Fruit fly (Drosophila melanogaster) whole organism, prepupa: ENCODE measurements around the gene Lst8.

Experiments
- Blimp-1 ChIP-seq: fragments of 200-800 bp; sonication (Bioruptor generic); optimal IDR thresholded peaks from 3 replicates; lab custom pipeline; 2017; ENCODE audit warnings: missing biosample characterization, missing genetic modification characterization, mild to moderate bottlenecking, moderate library complexity, missing genetic modification reagents
- CG10631 ChIP-seq: fragments of 200-800 bp; sonication (Bioruptor generic); optimal IDR thresholded peaks from 2 replicates; lab custom pipeline; 2016; ENCODE audit warnings: missing biosample characterization, missing genetic modification characterization
- CG11762 ChIP-seq: fragments of 200-800 bp; sonication (Bioruptor generic); optimal IDR thresholded peaks from 3 replicates; lab custom pipeline; 2016; ENCODE audit warnings: missing biosample characterization, missing genetic modification characterization; ENCODE audit not compliant: insufficient read depth
- CG6808 ChIP-seq: fragments of 200-800 bp; sonication (Bioruptor generic); optimal IDR thresholded peaks from 3 replicates; lab custom pipeline; 2017; ENCODE audit warnings: missing biosample characterization, missing genetic modification characterization, mild to moderate bottlenecking, moderate library complexity, missing genetic modification reagents
- CG9139 ChIP-seq: fragments of 200-800 bp; sonication (Bioruptor generic); optimal IDR thresholded peaks from 3 replicates; lab custom pipeline; 2017; ENCODE audit warnings: missing biosample characterization, mild to moderate bottlenecking, missing genetic modification characterization
- Eip93F ChIP-seq: fragments of 200-800 bp; sonication (Bioruptor generic); optimal IDR thresholded peaks from 2 replicates; lab custom pipeline; 2016; ENCODE audit warnings: missing biosample characterization, mild to moderate bottlenecking, missing genetic modification characterization
- Hr38 ChIP-seq: sonication (Bioruptor generic); optimal IDR thresholded peaks from 2 replicates; lab custom pipeline; 2016; ENCODE audit warnings: missing biosample characterization, missing genetic modification characterization
- Hr39 ChIP-seq: fragments of 200-800 bp; sonication (Bioruptor generic); optimal IDR thresholded peaks from 2 replicates; lab custom pipeline; 2016; ENCODE audit warnings: missing biosample characterization, missing genetic modification characterization
- Lpt ChIP-seq: fragments of 200-800 bp; sonication (Bioruptor generic); optimal IDR thresholded peaks from 3 replicates; lab custom pipeline; 2016; ENCODE audit warnings: missing biosample characterization, missing genetic modification characterization
- OdsH ChIP-seq: fragments of 200-800 bp; sonication (Bioruptor generic); optimal IDR thresholded peaks from 3 replicates; lab custom pipeline; 2016; ENCODE audit warnings: missing biosample characterization, missing genetic modification characterization
- Smox ChIP-seq: fragments of 200-800 bp; sonication (Bioruptor generic); optimal IDR thresholded peaks from 3 replicates; lab custom pipeline; 2016; ENCODE audit warnings: missing biosample characterization, missing genetic modification characterization
- acj6 ChIP-seq: fragments of 200-800 bp; sonication (Bioruptor generic); optimal IDR thresholded peaks from 3 replicates; lab custom pipeline; 2016; ENCODE audit warnings: missing biosample characterization, missing genetic modification characterization
- dsx ChIP-seq: fragments of 200-800 bp; optimal IDR thresholded peaks from 3 replicates; lab custom pipeline; 2019; ENCODE audit warnings: missing biosample characterization, mild to moderate bottlenecking, missing genetic modification characterization, moderate library complexity; ENCODE audit not compliant: poor library complexity, severe bottlenecking
- lz ChIP-seq: fragments of 200-800 bp; sonication (Bioruptor generic); optimal IDR thresholded peaks from 3 replicates; lab custom pipeline; 2016; ENCODE audit warnings: missing biosample characterization, missing genetic modification characterization

- no peak for TF ChIP-seq acj6 (GFP tag; lab: Kevin White, UChicago)
- TF ChIP-seq CG11762 (GFP tag; lab: Kevin White, UChicago) = no peak
- TF ChIP-seq Eip93F (GFP tag; lab: Kevin White, UChicago) = no peak
- TF ChIP-seq Hr39 (GFP tag; lab: Kevin White, UChicago) = no peak
- TF ChIP-seq Blimp-1 (GFP tag; lab: Kevin White, UChicago) = no peak
- no peak for TF ChIP-seq Hr38
- no peak for TF ChIP-seq lz (GFP tag; lab: Kevin White, UChicago)
- no peak for TF ChIP-seq CG10631
- TF ChIP-seq dsx = no peak
- no peak for TF ChIP-seq CG9139 (GFP tag; lab: Kevin White, UChicago)
- no peak for TF ChIP-seq Lpt (GFP tag; lab: Kevin White, UChicago)
- no peak for TF ChIP-seq OdsH
- TF ChIP-seq CG6808 = peak; percentile 0
- TF ChIP-seq Smox = no peak
Observed at dm6 chrX:9636835-9637234, 31.1 kb upstream of the Lst8 start.
